Worm (Caenorhabditis elegans) whole organism, L2 larva: ENCODE data around the gene cab-1.

ENCODE experiments used
- F13H6.1 ChIP-seq: sonication (generic microtip); optimal IDR thresholded peaks from 2 replicates; lab custom pipeline; 2016; ENCODE audit warnings: missing genetic modification characterization, missing compliant biosample characterization
- Y55F3AM.14 ChIP-seq: fragments of 200-800 bp; sonication (Bioruptor generic); optimal IDR thresholded peaks from 2 replicates; lab custom pipeline; 2018; ENCODE audit warnings: mild to moderate bottlenecking, missing genetic modification characterization, missing compliant biosample characterization
- ceh-16 ChIP-seq: fragments of 150-350 bp; optimal IDR thresholded peaks from 2 replicates; lab custom pipeline; 2014; ENCODE audit warnings: missing biosample characterization, missing genetic modification characterization
- ceh-82 ChIP-seq: fragments of 150-350 bp; optimal IDR thresholded peaks from 2 replicates; lab custom pipeline; 2014; ENCODE audit warnings: missing biosample characterization, missing genetic modification characterization
- crh-2 ChIP-seq: sonication (generic microtip); optimal IDR thresholded peaks from 2 replicates; lab custom pipeline; 2017; ENCODE audit warnings: missing biosample characterization, missing genetic modification characterization
- dmd-4 ChIP-seq: sonication (generic microtip); optimal IDR thresholded peaks from 2 replicates; lab custom pipeline; 2017; ENCODE audit warnings: missing biosample characterization, missing genetic modification characterization
- elt-3 ChIP-seq: sonication (generic microtip); optimal IDR thresholded peaks from 2 replicates; lab custom pipeline; 2017; ENCODE audit warnings: missing biosample characterization, missing genetic modification characterization
- fos-1 ChIP-seq: fragments of 150-350 bp; optimal IDR thresholded peaks from 2 replicates; lab custom pipeline; 2014; ENCODE audit warnings: missing biosample characterization, missing genetic modification characterization
- lin-11 ChIP-seq: fragments of 150-350 bp; sonication (generic microtip); optimal IDR thresholded peaks from 2 replicates; lab custom pipeline; 2014; ENCODE audit warnings: missing biosample characterization, missing genetic modification characterization, inconsistent platforms, mixed read lengths
- lin-39 ChIP-seq: fragments of 150-350 bp; optimal IDR thresholded peaks from 2 replicates; lab custom pipeline; 2014; ENCODE audit warnings: missing biosample characterization, missing genetic modification reagents, missing genetic modification characterization
- mab-5 ChIP-seq: fragments of 150-350 bp; optimal IDR thresholded peaks from 2 replicates; lab custom pipeline; 2014; ENCODE audit warnings: missing biosample characterization, missing genetic modification characterization
- mdl-1 ChIP-seq, 2 experiments: fragments of 150-350 bp in 1 of 2; sonication (generic microtip) in 1 of 2; optimal IDR thresholded peaks; 2 replicates each; lab custom pipeline; 2017; ENCODE audit warnings: missing biosample characterization in 2 of 2, missing genetic modification characterization in 2 of 2
- nhr-10 ChIP-seq: sonication (generic microtip); optimal IDR thresholded peaks from 2 replicates; lab custom pipeline; 2017; ENCODE audit warnings: missing biosample characterization, missing genetic modification characterization
- nhr-11 ChIP-seq: fragments of 150-350 bp; optimal IDR thresholded peaks from 2 replicates; lab custom pipeline; 2014; ENCODE audit warnings: missing biosample characterization, missing genetic modification characterization
- nhr-21 ChIP-seq: fragments of 150-350 bp; optimal IDR thresholded peaks from 2 replicates; lab custom pipeline; 2014; ENCODE audit warnings: missing biosample characterization, missing genetic modification characterization
- nhr-23 ChIP-seq: fragments of 150-350 bp; optimal IDR thresholded peaks from 2 replicates; lab custom pipeline; 2014; ENCODE audit warnings: missing biosample characterization, missing genetic modification reagents, missing genetic modification characterization
- nhr-237 ChIP-seq: fragments of 150-350 bp; optimal IDR thresholded peaks from 2 replicates; lab custom pipeline; 2014; ENCODE audit warnings: missing biosample characterization, missing genetic modification characterization
- nhr-25 ChIP-seq: fragments of 150-350 bp; sonication (generic microtip); optimal IDR thresholded peaks from 3 replicates; lab custom pipeline; 2014; ENCODE audit warnings: missing biosample characterization, missing genetic modification characterization
- sem-4 ChIP-seq: fragments of 150-350 bp; optimal IDR thresholded peaks from 2 replicates; lab custom pipeline; 2014; ENCODE audit warnings: missing biosample characterization, missing genetic modification reagents, missing genetic modification characterization
- sma-3 ChIP-seq: sonication (generic microtip); optimal IDR thresholded peaks from 2 replicates; lab custom pipeline; 2016; ENCODE audit warnings: missing genetic modification reagents, missing genetic modification characterization, missing compliant biosample characterization
- sma-9 ChIP-seq, 2 experiments: fragments of 150-350 bp in 1 of 2; sonication (generic microtip) in 1 of 2; optimal IDR thresholded peaks; 2 replicates each; lab custom pipeline; 2014 to 2016; ENCODE audit warnings: missing genetic modification characterization in 2 of 2, mild to moderate bottlenecking in 1 of 2, missing biosample characterization in 1 of 2, missing compliant biosample characterization in 1 of 2, missing genetic modification reagents in 1 of 2, moderate library complexity in 1 of 2
- unc-39 ChIP-seq: fragments of 150-350 bp; optimal IDR thresholded peaks from 2 replicates; lab custom pipeline; 2014; ENCODE audit warnings: missing biosample characterization, missing genetic modification characterization
- unc-55 ChIP-seq: fragments of 150-350 bp; sonication (generic microtip); optimal IDR thresholded peaks from 3 replicates; lab custom pipeline; 2014; ENCODE audit warnings: missing biosample characterization, missing genetic modification reagents, missing genetic modification characterization
- zag-1 ChIP-seq: fragments of 150-350 bp; optimal IDR thresholded peaks from 2 replicates; lab custom pipeline; 2014; ENCODE audit warnings: missing biosample characterization, missing genetic modification characterization
- ztf-1 ChIP-seq: fragments of 200-800 bp; sonication (Bioruptor generic); conservative IDR thresholded peaks from 2 replicates; pipeline ENCODE4 v1.3.6; 2022; ENCODE audit warnings: missing genetic modification characterization, missing compliant biosample characterization
- ztf-4 ChIP-seq: fragments of 150-350 bp; optimal IDR thresholded peaks from 2 replicates; lab custom pipeline; 2014; ENCODE audit warnings: missing biosample characterization, missing genetic modification characterization

cab-1 gene

DNA sequence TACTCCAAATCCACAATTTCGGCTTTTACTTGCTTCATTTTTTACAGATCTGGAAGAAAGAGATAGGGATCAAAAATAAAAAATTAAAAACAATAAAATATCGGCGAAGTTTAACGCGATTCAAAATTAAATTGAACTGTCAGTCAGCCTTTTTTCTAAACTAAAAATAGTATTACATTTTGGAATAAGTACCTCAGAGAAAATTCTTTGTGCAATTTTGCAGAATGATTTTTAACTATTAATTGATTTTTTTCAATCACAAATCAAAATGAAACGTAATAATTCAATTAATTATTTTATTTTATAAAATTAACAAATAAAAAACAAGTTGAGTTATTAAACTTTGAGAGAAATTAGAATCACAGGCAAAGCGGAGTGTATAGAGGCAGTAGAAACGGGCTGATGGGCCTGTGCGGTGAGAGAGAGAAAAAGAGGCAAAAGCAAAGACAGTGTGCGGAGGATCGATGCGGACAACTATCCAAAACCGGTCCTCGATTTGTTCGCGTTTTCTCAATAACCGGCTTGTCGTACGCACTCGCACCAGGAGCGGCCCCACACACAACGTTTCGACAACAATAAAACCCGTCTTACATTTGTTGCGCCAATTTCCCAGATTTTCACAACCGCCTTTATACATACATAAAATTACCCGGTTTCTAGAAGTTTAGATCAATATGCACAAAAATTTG, 52.6 kb downstream of the cab-1 start, which contains the start of gene F57G12.2:
F57G12.2 (minus strand) TSS at position 51 of the 689 bp plus-strand sequence.
- TF ChIP-seq sem-4 (tag; lab: Kevin White, UChicago) (peak; percentile 36), F13H6.1 (tag; lab: Kevin White, UChicago) (peak; percentile 22), crh-2 (no peak), nhr-25 (tag; lab: Kevin White, UChicago) (no peak), nhr-21 (tag; lab: Kevin White, UChicago) (peak; percentile 1)

DNA sequence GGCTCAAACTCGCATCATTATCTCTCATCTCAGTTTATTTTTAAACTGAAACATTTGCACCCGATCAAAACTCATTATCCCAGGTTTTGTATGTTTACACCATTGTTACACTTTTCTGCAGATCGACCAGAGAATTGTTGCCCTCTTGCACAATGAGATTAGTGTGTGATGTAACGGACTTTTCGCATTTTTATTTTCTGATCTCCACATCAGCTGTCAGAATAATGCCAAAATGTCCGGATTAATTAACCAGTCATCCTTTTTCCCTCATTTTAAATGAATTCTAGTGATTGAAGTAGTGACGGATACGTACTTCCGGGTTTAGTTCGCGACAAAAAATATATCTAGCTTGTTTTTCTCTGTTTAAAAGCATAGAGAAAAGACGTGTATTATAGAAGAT, 54.1 kb downstream of the cab-1 start:
- TF ChIP-seq Y55F3AM.14 (GFP tag; lab: Kevin White, UChicago) (no peak), nhr-11 (tag; lab: Kevin White, UChicago) (no peak), crh-2 (no peak), ztf-4 (tag; lab: Kevin White, UChicago) (no peak), lin-39 (no peak), nhr-23 (tag; lab: Kevin White, UChicago) (no peak), sem-4 (tag; lab: Kevin White, UChicago) (peak; percentile 4), unc-39 (tag; lab: Kevin White, UChicago) (no peak), sma-9 (GFP tag; optimal IDR thresholded peaks at IDR 0.05; lab: Kevin White, UChicago) (peak; percentile 4), sma-9 (tag; optimal IDR thresholded peaks at IDR 0.05; lab: Kevin White, UChicago) (no peak), mdl-1 (tag; optimal IDR thresholded peaks at IDR 0.05; lab: Kevin White, UChicago) (no peak), elt-3 (tag; lab: Kevin White, UChicago) (no peak), lin-11 (no peak), unc-55 (peak; percentile 5), nhr-25 (tag; lab: Kevin White, UChicago) (no peak), nhr-237 (tag; lab: Kevin White, UChicago) (no peak), zag-1 (tag; lab: Kevin White, UChicago) (no peak), ceh-16 (no peak)

DNA sequence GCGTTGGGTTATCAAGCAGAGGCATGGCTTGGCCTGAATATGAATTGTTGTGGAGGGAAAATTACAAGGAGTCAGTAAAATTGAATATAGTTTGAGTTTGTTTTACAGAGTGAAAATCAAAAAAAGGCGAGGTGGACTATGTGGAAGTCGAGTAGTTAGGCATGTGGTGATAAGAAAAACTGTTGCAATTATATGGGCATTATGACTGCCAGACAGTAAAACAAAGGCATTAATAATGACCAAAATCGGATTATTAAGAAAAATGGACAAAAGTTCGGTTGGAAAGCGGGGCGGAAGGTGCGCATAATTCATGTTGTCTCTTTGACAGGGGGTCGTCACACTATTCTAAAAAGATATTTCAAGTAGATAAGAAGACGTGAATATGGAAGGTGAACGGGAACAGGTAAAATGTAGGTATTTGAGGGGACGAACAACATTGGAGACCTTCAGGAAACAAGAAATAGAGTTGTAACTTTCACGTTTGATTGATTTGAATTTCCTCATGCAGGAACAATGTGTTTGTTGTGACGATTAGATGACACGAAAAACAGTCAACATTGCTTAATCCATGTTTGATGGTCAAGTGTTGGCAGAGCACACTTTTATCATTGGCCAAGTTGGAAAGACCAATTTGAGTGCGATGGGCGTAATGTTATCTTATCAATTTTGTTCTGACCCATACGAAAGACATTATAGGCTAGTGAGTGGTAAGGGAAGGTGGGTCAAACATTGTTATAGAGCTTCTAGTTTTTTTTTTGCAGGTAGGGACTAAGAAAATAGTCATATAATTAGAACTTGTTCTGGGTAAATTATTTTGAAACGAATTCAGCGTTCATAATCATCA, 58.4 kb downstream of the cab-1 start, which contains the start of gene mfsd-11:
mfsd-11 (minus strand) TSS at position 51 of the 844 bp plus-strand sequence.
- TF ChIP-seq nhr-10 (no peak), nhr-23 (tag; lab: Kevin White, UChicago) (no peak), ceh-82 (tag; lab: Kevin White, UChicago) (no peak), nhr-11 (tag; lab: Kevin White, UChicago) (no peak), ztf-1 (no peak), ceh-16 (peak; percentile 81), sma-3 (GFP tag; lab: Kevin White, UChicago) (no peak), dmd-4 (tag; lab: Kevin White, UChicago) (no peak), fos-1 (tag; lab: Kevin White, UChicago) (peak; percentile 36), mab-5 (tag; lab: Kevin White, UChicago) (no peak)
